Comparison of ENCODE assay signal across 1 worm cellular context in genomic region chrIII:7778530-7778929, ce11.
TF ChIP-seq lines count a peak whose summit lies in the region.

No protein-coding gene starts in this region.

TF ChIP-seq in whole organism, L1 larva, 84 proteins besides CTCF, POLR2A, EP300 and RAD21 (continued from another document):
- TF ChIP-seq rnt-1 (tag; optimal IDR thresholded peaks at IDR 0.05; lab: Kevin White, UChicago): peak; percentile 65
- TF ChIP-seq egl-27 (tag; optimal IDR thresholded peaks at IDR 0.05; lab: Kevin White, UChicago): no peak
- TF ChIP-seq pqm-1 (tag; optimal IDR thresholded peaks at IDR 0.05; lab: Kevin White, UChicago): no peak
- no peak for TF ChIP-seq nhr-237 (tag; optimal IDR thresholded peaks at IDR 0.05; lab: Kevin White, UChicago)
- no peak for TF ChIP-seq lin-39 (tag; optimal IDR thresholded peaks at IDR 0.05; lab: Kevin White, UChicago)
- TF ChIP-seq unc-62 (GFP tag; optimal IDR thresholded peaks at IDR 0.05; lab: Kevin White, UChicago): no peak
TF ChIP-seq in whole organism, L1 larva: peak in this region for 7.
